Worm (Caenorhabditis elegans): ENCODE measurements around the gene clp-10.

The clp-10 gene

ce11 chrIII:50418-50817, 12.4 kb upstream of the clp-10 start:
- peak; percentile 32 for TF ChIP-seq nhr-85 (tag)
- TF ChIP-seq efl-1 (optimal IDR thresholded peaks at IDR 0.05), result no peak
- peak in 1 of 2 experiments; percentile 10 for TF ChIP-seq efl-1 (GFP tag; optimal IDR thresholded peaks at IDR 0.05 in 1 of 2)
- no peak for TF ChIP-seq swsn-7 (tag; optimal IDR thresholded peaks at IDR 0.05)

- TF ChIP-seq tbx-2 (tag; optimal IDR thresholded peaks at IDR 0.05) (no peak), hpl-2 (GFP tag; optimal IDR thresholded peaks at IDR 0.05) (no peak), ama-1 (optimal IDR thresholded peaks at IDR 0.05) (no peak), dpl-1 (GFP tag; optimal IDR thresholded peaks at IDR 0.05) (no peak), alr-1 (tag; optimal IDR thresholded peaks at IDR 0.05; ENCODE audit: borderline replicate concordance) (no peak), jun-1 (tag; optimal IDR thresholded peaks at IDR 0.05) (no peak), irx-1 (tag; optimal IDR thresholded peaks at IDR 0.05) (no peak), ces-1 (GFP tag; optimal IDR thresholded peaks at IDR 0.05) (no peak), hlh-17 (GFP tag; optimal IDR thresholded peaks at IDR 0.05; ENCODE audit: borderline replicate concordance) (no peak), blmp-1 (tag; optimal IDR thresholded peaks at IDR 0.05) (no peak), C16A3.4 (tag; optimal IDR thresholded peaks at IDR 0.05) (no peak), fos-1 (tag; optimal IDR thresholded peaks at IDR 0.05) (no peak), ceh-88 (GFP tag; IDR thresholded peaks at IDR 0.05) (no peak)
Observed at ce11 chrIII:49064-49463, 11.0 kb upstream of the clp-10 start.

ce11 chrIII:48329-48728, 10.3 kb upstream of the clp-10 start:
- TF ChIP-seq mdl-1 (tag; optimal IDR thresholded peaks at IDR 0.05), result no peak
- TF ChIP-seq C16A3.4 (tag; optimal IDR thresholded peaks at IDR 0.05), result no peak
- TF ChIP-seq isw-1 (GFP tag; IDR thresholded peaks at IDR 0.05), result no peak
- TF ChIP-seq lin-15B (tag; optimal IDR thresholded peaks at IDR 0.05), result no peak
- no peak for TF ChIP-seq alr-1 (tag; optimal IDR thresholded peaks at IDR 0.05; ENCODE audit: borderline replicate concordance)
- TF ChIP-seq fkh-8 (tag; optimal IDR thresholded peaks at IDR 0.05), result no peak
- TF ChIP-seq mab-9 (GFP tag; IDR thresholded peaks at IDR 0.05), result no peak

- no peak for TF ChIP-seq hpl-2 (GFP tag; optimal IDR thresholded peaks at IDR 0.05)
- TF ChIP-seq efl-1 (optimal IDR thresholded peaks at IDR 0.05), result no peak
- peak in 1 of 2 experiments; percentile 23 for TF ChIP-seq efl-1 (GFP tag; optimal IDR thresholded peaks at IDR 0.05 in 1 of 2)
Observed at ce11 chrIII:42725-43124, 4.7 kb upstream of the clp-10 start.

- TF ChIP-seq efl-1 (optimal IDR thresholded peaks at IDR 0.05) (no peak), efl-1 (GFP tag; optimal IDR thresholded peaks at IDR 0.05 in 1 of 2) (peak in 1 of 2 experiments; percentile 65), mep-1 (tag; optimal IDR thresholded peaks at IDR 0.05) (no peak)
Observed at ce11 chrIII:41484-41883, 3.5 kb upstream of the clp-10 start.

- TF ChIP-seq blmp-1 (tag; optimal IDR thresholded peaks at IDR 0.05) (peak; percentile 97), pag-3 (tag; optimal IDR thresholded peaks at IDR 0.05; ENCODE audit: borderline replicate concordance, insufficient read depth) (no peak), swsn-7 (tag; optimal IDR thresholded peaks at IDR 0.05) (no peak), elt-3 (tag; optimal IDR thresholded peaks at IDR 0.05) (peak in 1 of 6 experiments; percentile 54), F16B12.6 (tag; optimal IDR thresholded peaks at IDR 0.05) (no peak)
Observed at ce11 chrIII:40580-41113, 2.6 kb upstream of the clp-10 start, which contains the start of gene col-88. Gene col-88 (plus strand): TSS chrIII:41063.

ce11 chrIII:39516-39915, 1.5 kb upstream of the clp-10 start:
- TF ChIP-seq hlh-17 (GFP tag; optimal IDR thresholded peaks at IDR 0.05; ENCODE audit: borderline replicate concordance), result no peak
- TF ChIP-seq blmp-1 (tag; optimal IDR thresholded peaks at IDR 0.05), result peak; percentile 30
- TF ChIP-seq nhr-237 (tag; optimal IDR thresholded peaks at IDR 0.05), result no peak
- no peak for TF ChIP-seq egl-13 (tag; optimal IDR thresholded peaks at IDR 0.05)

All from whole organism, L1 larva.